Worm (Caenorhabditis elegans): ENCODE data around the gene C45B11.5.

DNA sequence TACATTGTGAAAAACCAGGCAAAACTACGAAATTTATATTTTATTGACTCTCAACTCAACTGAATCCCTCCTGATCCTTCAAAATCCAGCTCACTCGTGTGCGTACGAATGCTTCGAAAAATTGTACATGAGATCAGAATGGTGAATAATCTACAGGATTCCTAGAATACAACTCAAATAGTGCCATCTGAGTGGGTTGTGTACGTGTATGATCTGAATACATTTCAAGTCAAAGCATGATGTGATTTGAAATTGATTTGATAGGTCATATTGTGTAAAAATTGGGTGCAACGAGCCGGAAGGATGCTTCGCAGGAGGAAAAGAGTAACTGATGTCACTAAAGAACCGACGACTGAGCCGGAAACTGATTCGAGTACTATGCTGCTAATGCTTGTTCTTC, 30.8 kb upstream of the C45B11.5 start:
- TF ChIP-seq ama-1 (optimal IDR thresholded peaks at IDR 0.05) (no peak), tbx-11 (GFP tag; IDR thresholded peaks at IDR 0.05) (no peak), flt-1 (GFP tag; IDR thresholded peaks at IDR 0.05) (no peak), F13C5.2 (tag; optimal IDR thresholded peaks at IDR 0.05) (no peak), hmbx-1 (tag; optimal IDR thresholded peaks at IDR 0.05) (no peak), tbx-37 (GFP tag; conservative IDR thresholded peaks at IDR 0.05) (no peak)

Data from whole organism, early embryonic.